Worm (Caenorhabditis elegans) whole organism, L2 larva: Measurements from ENCODE around the gene F32D8.14.
A peak's percentile ranks its signal among the peaks of the same experiment; 100 is the strongest.

Experiments
- R02D3.7 ChIP-seq: fragments of 150-350 bp; optimal IDR thresholded peaks from 2 replicates; lab custom pipeline; 2014; ENCODE audit warnings: missing biosample characterization, missing genetic modification characterization
- Y55F3AM.14 ChIP-seq: fragments of 200-800 bp; sonication (Bioruptor generic); optimal IDR thresholded peaks from 2 replicates; lab custom pipeline; 2018; ENCODE audit warnings: mild to moderate bottlenecking, missing genetic modification characterization, missing compliant biosample characterization
- alr-1 ChIP-seq: fragments of 150-350 bp; optimal IDR thresholded peaks from 2 replicates; lab custom pipeline; 2014; ENCODE audit warnings: missing biosample characterization, missing genetic modification characterization
- aly-2 ChIP-seq: fragments of 150-350 bp; optimal IDR thresholded peaks from 2 replicates; lab custom pipeline; 2014; ENCODE audit warnings: missing biosample characterization, missing genetic modification characterization
- blmp-1 ChIP-seq: sonication (generic microtip); optimal IDR thresholded peaks from 2 replicates; lab custom pipeline; 2017; ENCODE audit warnings: missing genetic modification characterization, mild to moderate bottlenecking, missing compliant biosample characterization, antibody characterized with exemption, moderate library complexity; ENCODE audit not compliant: insufficient read depth
- crh-2 ChIP-seq: sonication (generic microtip); optimal IDR thresholded peaks from 2 replicates; lab custom pipeline; 2017; ENCODE audit warnings: missing biosample characterization, missing genetic modification characterization
- elt-1 ChIP-seq: fragments of 150-350 bp; optimal IDR thresholded peaks from 2 replicates; lab custom pipeline; 2014; ENCODE audit warnings: missing biosample characterization, missing genetic modification characterization
- elt-3 ChIP-seq: sonication (generic microtip); optimal IDR thresholded peaks from 2 replicates; lab custom pipeline; 2017; ENCODE audit warnings: missing biosample characterization, missing genetic modification characterization
- fos-1 ChIP-seq: fragments of 150-350 bp; optimal IDR thresholded peaks from 2 replicates; lab custom pipeline; 2014; ENCODE audit warnings: missing biosample characterization, missing genetic modification characterization
- gmeb-1 ChIP-seq: fragments of 150-350 bp; optimal IDR thresholded peaks from 2 replicates; lab custom pipeline; 2014; ENCODE audit warnings: missing biosample characterization, missing genetic modification characterization
- lin-11 ChIP-seq: fragments of 150-350 bp; sonication (generic microtip); optimal IDR thresholded peaks from 2 replicates; lab custom pipeline; 2014; ENCODE audit warnings: missing biosample characterization, missing genetic modification characterization, inconsistent platforms, mixed read lengths
- lin-13 ChIP-seq: fragments of 150-350 bp; optimal IDR thresholded peaks from 2 replicates; lab custom pipeline; 2014; ENCODE audit warnings: missing biosample characterization, missing genetic modification reagents, missing genetic modification characterization
- lin-39 ChIP-seq: fragments of 150-350 bp; optimal IDR thresholded peaks from 2 replicates; lab custom pipeline; 2014; ENCODE audit warnings: missing biosample characterization, missing genetic modification reagents, missing genetic modification characterization
- lsy-2 ChIP-seq, 2 experiments: fragments of 150-350 bp in 1 of 2; sonication (generic microtip) in 1 of 2; optimal IDR thresholded peaks; 2 replicates each; lab custom pipeline; 2014 to 2017; ENCODE audit warnings: missing biosample characterization in 2 of 2, missing genetic modification characterization in 2 of 2
- mbf-1 ChIP-seq: sonication (generic microtip); optimal IDR thresholded peaks from 2 replicates; lab custom pipeline; 2017; ENCODE audit warnings: missing biosample characterization, missing genetic modification characterization
- nhr-10 ChIP-seq: sonication (generic microtip); optimal IDR thresholded peaks from 2 replicates; lab custom pipeline; 2017; ENCODE audit warnings: missing biosample characterization, missing genetic modification characterization
- nhr-11 ChIP-seq: fragments of 150-350 bp; optimal IDR thresholded peaks from 2 replicates; lab custom pipeline; 2014; ENCODE audit warnings: missing biosample characterization, missing genetic modification characterization
- nhr-129 ChIP-seq: fragments of 150-350 bp; optimal IDR thresholded peaks from 2 replicates; lab custom pipeline; 2014; ENCODE audit warnings: missing biosample characterization, missing genetic modification characterization
- nhr-23 ChIP-seq: fragments of 150-350 bp; optimal IDR thresholded peaks from 2 replicates; lab custom pipeline; 2014; ENCODE audit warnings: missing biosample characterization, missing genetic modification reagents, missing genetic modification characterization
- nhr-237 ChIP-seq: fragments of 150-350 bp; optimal IDR thresholded peaks from 2 replicates; lab custom pipeline; 2014; ENCODE audit warnings: missing biosample characterization, missing genetic modification characterization
- nhr-6 ChIP-seq: fragments of 150-350 bp; optimal IDR thresholded peaks from 2 replicates; lab custom pipeline; 2014; ENCODE audit warnings: missing biosample characterization, missing genetic modification characterization
- sem-4 ChIP-seq: fragments of 150-350 bp; optimal IDR thresholded peaks from 2 replicates; lab custom pipeline; 2014; ENCODE audit warnings: missing biosample characterization, missing genetic modification reagents, missing genetic modification characterization
- skn-1 ChIP-seq: sonication (generic microtip); optimal IDR thresholded peaks from 2 replicates; lab custom pipeline; 2017; ENCODE audit warnings: missing biosample characterization, missing genetic modification characterization
- sma-3 ChIP-seq: sonication (generic microtip); optimal IDR thresholded peaks from 2 replicates; lab custom pipeline; 2016; ENCODE audit warnings: missing genetic modification reagents, missing genetic modification characterization, missing compliant biosample characterization
- sma-9 ChIP-seq, 2 experiments: fragments of 150-350 bp in 1 of 2; sonication (generic microtip) in 1 of 2; optimal IDR thresholded peaks; 2 replicates each; lab custom pipeline; 2014 to 2016; ENCODE audit warnings: missing genetic modification characterization in 2 of 2, mild to moderate bottlenecking in 1 of 2, missing biosample characterization in 1 of 2, missing compliant biosample characterization in 1 of 2, missing genetic modification reagents in 1 of 2, moderate library complexity in 1 of 2
- unc-55 ChIP-seq: fragments of 150-350 bp; sonication (generic microtip); optimal IDR thresholded peaks from 3 replicates; lab custom pipeline; 2014; ENCODE audit warnings: missing biosample characterization, missing genetic modification reagents, missing genetic modification characterization
- unc-62 ChIP-seq: fragments of 150-350 bp; optimal IDR thresholded peaks from 2 replicates; lab custom pipeline; 2014; ENCODE audit warnings: missing biosample characterization, missing genetic modification reagents, missing genetic modification characterization

F32D8.14 gene

DNA sequence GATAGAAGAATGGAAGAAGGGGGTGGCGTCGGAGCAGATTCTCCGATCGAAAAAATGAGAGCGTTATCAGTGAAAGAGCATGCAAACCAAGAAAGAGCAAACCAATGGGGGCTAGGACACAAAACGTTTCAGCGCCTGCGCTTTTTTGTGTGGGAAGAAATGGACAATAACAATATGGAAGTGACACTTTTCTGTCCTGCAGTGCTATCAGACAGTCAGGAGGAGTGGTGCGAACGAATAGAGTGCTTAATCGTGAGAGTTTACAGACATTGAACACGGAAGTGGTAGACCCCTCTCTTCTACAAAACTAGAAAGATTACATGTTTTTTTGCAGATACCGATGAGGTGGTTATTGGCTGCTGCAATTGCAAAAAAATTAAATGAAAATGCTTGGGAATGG lies 39.2 kb downstream of the F32D8.14 start:
- TF ChIP-seq fos-1 (tag; lab: Kevin White, UChicago), result peak; percentile 78
- no peak for TF ChIP-seq blmp-1 (tag; lab: Kevin White, UChicago)
- peak; percentile 21 for TF ChIP-seq crh-2
- peak; percentile 15 for TF ChIP-seq nhr-129 (tag; lab: Kevin White, UChicago)
- peak; percentile 80 for TF ChIP-seq sma-9 (GFP tag; optimal IDR thresholded peaks at IDR 0.05; lab: Kevin White, UChicago)
- no peak for TF ChIP-seq sma-9 (tag; optimal IDR thresholded peaks at IDR 0.05; lab: Kevin White, UChicago)
- TF ChIP-seq mbf-1 (tag; lab: Kevin White, UChicago), result no peak

DNA sequence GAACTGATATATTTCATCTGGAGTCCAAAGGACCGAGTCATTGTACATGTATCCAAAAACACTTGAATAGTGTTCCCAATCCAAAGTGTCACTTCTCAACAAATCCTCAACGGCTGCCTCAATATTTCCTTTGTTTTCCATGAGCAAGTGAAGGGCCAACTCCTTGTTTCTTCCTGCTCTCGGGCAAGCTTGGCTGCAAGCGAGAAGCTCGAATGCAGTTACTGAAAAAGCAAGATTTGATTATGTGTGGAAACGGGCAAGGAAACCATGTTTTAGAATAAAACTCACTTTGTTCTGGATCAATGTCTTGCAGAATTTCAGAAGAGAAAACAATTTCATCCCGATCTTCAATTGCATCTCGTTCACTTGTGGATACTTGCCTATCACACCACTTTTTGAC lies 40.4 kb downstream of the F32D8.14 start:
- no peak for TF ChIP-seq nhr-23
- TF ChIP-seq lin-13 (GFP tag; lab: Kevin White, UChicago), result no peak
- TF ChIP-seq nhr-10 (tag; lab: Kevin White, UChicago), result no peak
- no peak for TF ChIP-seq nhr-237 (tag; lab: Kevin White, UChicago)
- no peak for TF ChIP-seq blmp-1 (tag; lab: Kevin White, UChicago)
- no peak for TF ChIP-seq elt-3 (tag; lab: Kevin White, UChicago)

DNA sequence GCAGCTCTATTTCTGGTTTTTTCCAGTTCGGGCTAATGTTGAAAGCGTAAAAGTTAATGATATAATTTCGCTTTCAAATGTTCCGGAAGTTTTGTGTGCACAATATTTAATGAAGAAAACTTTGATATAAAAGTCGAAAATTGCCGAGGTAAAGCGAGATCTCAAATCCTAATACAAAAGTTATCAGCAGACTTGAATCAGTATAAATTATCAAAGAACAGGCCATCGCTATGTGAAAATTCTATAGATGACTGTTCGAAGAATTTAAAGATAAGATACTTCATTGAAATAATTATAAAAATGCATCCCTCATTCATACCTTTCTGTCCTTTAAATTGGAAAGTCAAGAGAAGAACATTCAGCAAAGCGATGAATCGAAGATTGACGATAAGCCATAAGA lies 47.7 kb downstream of the F32D8.14 start, which contains the start of gene C29A12.6:
Gene C29A12.6, plus strand, starts transcription at position 301 of the 400 bp plus-strand sequence.
- no peak for TF ChIP-seq Y55F3AM.14 (GFP tag; lab: Kevin White, UChicago)
- no peak for TF ChIP-seq gmeb-1 (tag; lab: Kevin White, UChicago)
- TF ChIP-seq alr-1, result no peak
- no peak for TF ChIP-seq crh-2
- TF ChIP-seq nhr-237 (tag; lab: Kevin White, UChicago), result no peak
- TF ChIP-seq nhr-6 (tag; lab: Kevin White, UChicago), result no peak
- TF ChIP-seq sem-4, result no peak
- TF ChIP-seq elt-1, result no peak
- no peak for TF ChIP-seq sma-3 (GFP tag; lab: Kevin White, UChicago)
- no peak for TF ChIP-seq lin-11 (tag; lab: Kevin White, UChicago)
- no peak for TF ChIP-seq nhr-11 (tag; lab: Kevin White, UChicago)
- TF ChIP-seq unc-62, result no peak
- TF ChIP-seq lsy-2 (tag; optimal IDR thresholded peaks at IDR 0.05; lab: Kevin White, UChicago), result no peak
- no peak for TF ChIP-seq aly-2 (tag; lab: Kevin White, UChicago)
- no peak for TF ChIP-seq skn-1 (tag; lab: Kevin White, UChicago)
- no peak for TF ChIP-seq unc-55 (GFP tag; lab: Kevin White, UChicago)
- TF ChIP-seq R02D3.7, result no peak
- TF ChIP-seq lin-39, result no peak
